Fruit fly (Drosophila melanogaster): ENCODE measurements around the gene ND-42.

The ND-42 gene

DNA sequence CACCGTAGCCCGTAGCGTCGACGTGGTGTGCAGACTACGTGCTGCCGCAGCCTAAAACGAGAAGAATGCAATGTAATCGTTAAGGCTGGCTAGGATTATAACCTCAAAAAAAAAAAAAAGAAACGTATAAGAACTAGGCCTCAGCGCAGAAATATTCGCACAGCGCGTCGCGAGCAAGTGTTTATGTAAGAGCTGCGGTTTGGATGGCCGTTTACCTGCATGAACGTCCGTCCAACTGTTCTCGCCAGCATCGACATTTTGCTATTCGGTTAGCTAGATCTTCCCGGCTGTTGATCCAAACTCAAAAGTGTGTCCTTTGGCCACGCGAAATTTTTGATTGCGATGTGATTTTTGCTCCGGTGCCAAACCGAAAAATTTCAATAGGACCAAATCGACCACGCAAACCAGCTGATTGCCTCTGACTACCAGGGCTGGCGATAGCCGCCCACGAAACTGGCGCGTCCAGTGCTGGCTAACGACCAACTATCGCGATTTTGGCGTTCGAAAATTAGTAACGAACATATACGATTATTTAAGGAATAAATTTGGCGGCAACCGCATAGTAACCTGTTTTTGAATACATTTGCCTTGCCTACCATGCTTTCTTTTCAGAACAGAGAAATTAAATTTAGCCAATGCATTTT lies 8.6 kb upstream of the ND-42 start, which contains the start of gene Idh3b (continued):
- peak; percentile 62; the same call in 1 of the 2 replicates for TF ChIP-seq CG16779 (GFP tag; IDR thresholded peaks at IDR 0.05)
- peak; percentile 68 for TF ChIP-seq Mad (GFP tag; optimal IDR thresholded peaks at IDR 0.05)
- TF ChIP-seq sug (tag; optimal IDR thresholded peaks at IDR 0.05) = peak; percentile 65
- TF ChIP-seq Bdp1 (GFP tag; optimal IDR thresholded peaks at IDR 0.05) = peak; percentile 54
- peak; percentile 95 for TF ChIP-seq sna (GFP tag; IDR thresholded peaks at IDR 0.05; ENCODE audit: partially characterized antibody)
- no peak; the same call in 1 of the 2 replicates for TF ChIP-seq E2f1 (GFP tag; IDR thresholded peaks at IDR 0.05)
- peak; percentile 72 for TF ChIP-seq gro (GFP tag; optimal IDR thresholded peaks at IDR 0.05)
- peak; percentile 36 for TF ChIP-seq CG3163 (GFP tag; optimal IDR thresholded peaks at IDR 0.05)
- no peak for TF ChIP-seq B-H1 (GFP tag; IDR thresholded peaks at IDR 0.05)
- TF ChIP-seq CG2120 (GFP tag; optimal IDR thresholded peaks at IDR 0.05) = peak; percentile 82
- TF ChIP-seq CG9797 (GFP tag; optimal IDR thresholded peaks at IDR 0.05) = peak; percentile 70
- TF ChIP-seq CG3995 (GFP tag; optimal IDR thresholded peaks at IDR 0.05) = peak; percentile 74
- no peak for TF ChIP-seq lmd (GFP tag; IDR thresholded peaks at IDR 0.05)
- TF ChIP-seq CG4424 (GFP tag; optimal IDR thresholded peaks at IDR 0.05) = peak; percentile 53
- TF ChIP-seq Fer2 (tag; optimal IDR thresholded peaks at IDR 0.05) = no peak
- no peak for TF ChIP-seq NC2β (GFP tag; optimal IDR thresholded peaks at IDR 0.05)
- TF ChIP-seq CG7928 (GFP tag; optimal IDR thresholded peaks at IDR 0.05) = peak; percentile 98
- peak; percentile 51 for TF ChIP-seq CG1792 (GFP tag; optimal IDR thresholded peaks at IDR 0.05)
- no peak for TF ChIP-seq br (optimal IDR thresholded peaks at IDR 0.05)
- peak; percentile 69 for TF ChIP-seq Chrac-16 (GFP tag; optimal IDR thresholded peaks at IDR 0.05)
- TF ChIP-seq CG31388 (GFP tag; optimal IDR thresholded peaks at IDR 0.05) = no peak
- TF ChIP-seq CG16863 (GFP tag; optimal IDR thresholded peaks at IDR 0.05) = no peak
- TF ChIP-seq zf30C (GFP tag; optimal IDR thresholded peaks at IDR 0.05) = no peak
- peak in 1 of 3 experiments; percentile 24 for TF ChIP-seq Stat92E (GFP tag; optimal IDR thresholded peaks at IDR 0.05)
- TF ChIP-seq bcd (GFP tag; optimal IDR thresholded peaks at IDR 0.05) = no peak
- TF ChIP-seq Neu2 (GFP tag; optimal IDR thresholded peaks at IDR 0.05; ENCODE audit: borderline replicate concordance) = no peak
- peak; percentile 94 for TF ChIP-seq knrl (GFP tag; IDR thresholded peaks at IDR 0.05; ENCODE audit: partially characterized antibody)
- no peak for TF ChIP-seq CG7745 (tag; optimal IDR thresholded peaks at IDR 0.05)
- TF ChIP-seq CG7987 (GFP tag; optimal IDR thresholded peaks at IDR 0.05) = no peak
- TF ChIP-seq Usf (GFP tag; optimal IDR thresholded peaks at IDR 0.05) = peak; percentile 29
- TF ChIP-seq HLH3B (GFP tag; IDR thresholded peaks at IDR 0.05) = no peak; the same call in 1 of the 2 replicates
- peak; percentile 70 for TF ChIP-seq CG14710 (tag; optimal IDR thresholded peaks at IDR 0.05)
- no peak for TF ChIP-seq CG6765 (GFP tag; optimal IDR thresholded peaks at IDR 0.05)
- TF ChIP-seq Dbx (GFP tag; IDR thresholded peaks at IDR 0.05) = no peak
- TF ChIP-seq CG15269 (tag; optimal IDR thresholded peaks at IDR 0.05) = no peak
- peak; percentile 15 for TF ChIP-seq Mes4 (GFP tag; optimal IDR thresholded peaks at IDR 0.05)
- TF ChIP-seq cg (GFP tag; optimal IDR thresholded peaks at IDR 0.05) = no peak
- TF ChIP-seq sob (GFP tag; IDR thresholded peaks at IDR 0.05) = peak; percentile 90
- TF ChIP-seq CG9609 (GFP tag; optimal IDR thresholded peaks at IDR 0.05) = peak; percentile 57
- no peak for TF ChIP-seq twi (tag; optimal IDR thresholded peaks at IDR 0.05)
- peak; percentile 37 for TF ChIP-seq eyg (GFP tag; optimal IDR thresholded peaks at IDR 0.05)
- no peak; the same call in 1 of the 2 replicates for TF ChIP-seq ssp (GFP tag; IDR thresholded peaks at IDR 0.05)
- no peak for TF ChIP-seq grau (tag; optimal IDR thresholded peaks at IDR 0.05)
- TF ChIP-seq Xrp1 (GFP tag; IDR thresholded peaks at IDR 0.05) = peak; percentile 74
- peak; percentile 75 for TF ChIP-seq CG14860 (GFP tag; IDR thresholded peaks at IDR 0.05; ENCODE audit: partially characterized antibody)
- TF ChIP-seq Camta (GFP tag; optimal IDR thresholded peaks at IDR 0.05) = peak; percentile 37
- peak; percentile 5 for TF ChIP-seq CG12219 (GFP tag; optimal IDR thresholded peaks at IDR 0.05)
- peak; percentile 28 for TF ChIP-seq maf-S (GFP tag; optimal IDR thresholded peaks at IDR 0.05)
- TF ChIP-seq CG12659 (GFP tag; optimal IDR thresholded peaks at IDR 0.05) = peak; percentile 78
- peak; percentile 20 for TF ChIP-seq kay (GFP tag; optimal IDR thresholded peaks at IDR 0.05)

Data from whole organism, embryonic.